Fruit fly (Drosophila melanogaster) S2 (cell line): ENCODE measurements around the gene Naam.

ENCODE experiments used
- CG8478 ChIP-seq: fragments of >200 bp; optimal IDR thresholded peaks from 2 replicates; lab custom pipeline; 2018
- CTCF ChIP-seq, 2 experiments: fragments of >200 bp; optimal IDR thresholded peaks; 2 replicates each; lab custom pipeline; 2018

DNA sequence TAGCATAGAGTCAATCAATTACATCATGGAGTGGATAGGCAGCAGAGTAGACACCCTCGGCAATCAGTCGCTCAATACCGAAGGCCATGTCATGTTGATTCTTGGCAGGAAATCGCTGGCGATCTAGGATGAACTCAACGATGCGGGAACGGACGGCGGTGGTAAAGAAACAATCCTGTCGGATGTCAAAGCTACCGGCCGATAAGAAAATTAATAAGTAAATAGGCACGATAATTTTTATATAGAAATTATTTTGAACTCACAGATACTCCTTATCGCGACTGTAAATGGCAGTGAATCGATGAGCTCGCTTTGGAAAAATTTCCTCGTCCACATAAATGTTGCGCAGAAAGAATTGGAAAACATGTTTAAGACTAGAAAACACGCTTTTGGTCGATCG, 33.2 kb upstream of the Naam start:
- TF ChIP-seq CG8478 (lab: Kevin White, UChicago) (no peak), CTCF (optimal IDR thresholded peaks at IDR 0.05; lab: Kevin White, UChicago) (no peak)
